Fruit fly (Drosophila melanogaster) whole organism, pupa: Measurements from ENCODE around the gene blot.

Experiments used
- CG10348 ChIP-seq: fragments of 200-800 bp; sonication (Bioruptor generic); IDR thresholded peaks from 2 replicates; pipeline ENCODE4 v1.3.6; 2022; ENCODE audit warnings: missing biosample characterization, missing genetic modification characterization
- CG12605 ChIP-seq: fragments of 200-800 bp; sonication (Bioruptor generic); IDR thresholded peaks from 2 replicates; pipeline ENCODE4 v1.3.6; 2022; ENCODE audit warnings: missing biosample characterization, missing genetic modification characterization
- CG13204 ChIP-seq: fragments of 200-800 bp; sonication (Bioruptor generic); optimal IDR thresholded peaks from 2 replicates; lab custom pipeline; 2018; ENCODE audit warnings: missing biosample characterization, mild to moderate bottlenecking, missing genetic modification characterization, moderate library complexity
- CG14655 ChIP-seq: fragments of 200-800 bp; sonication (Bioruptor generic); optimal IDR thresholded peaks from 3 replicates; lab custom pipeline; 2017; ENCODE audit warnings: mild to moderate bottlenecking, missing biosample characterization, missing genetic modification reagents, missing genetic modification characterization
- CG15710 ChIP-seq: fragments of 200-800 bp; sonication (Bioruptor generic); optimal IDR thresholded peaks from 2 replicates; lab custom pipeline; 2018; ENCODE audit warnings: missing biosample characterization, mild to moderate bottlenecking, missing genetic modification characterization, moderate library complexity
- CG17806 ChIP-seq: fragments of 200-800 bp; sonication (Bioruptor generic); optimal IDR thresholded peaks from 2 replicates; lab custom pipeline; 2018; ENCODE audit warnings: missing biosample characterization, mild to moderate bottlenecking, missing genetic modification characterization, moderate library complexity
- CG32121 ChIP-seq: fragments of 200-800 bp; sonication (Bioruptor generic); IDR thresholded peaks from 2 replicates; pipeline ENCODE4 v1.3.6; 2022; ENCODE audit warnings: missing biosample characterization, missing genetic modification characterization
- CG34367 ChIP-seq: fragments of 200-800 bp; sonication (Bioruptor generic); optimal IDR thresholded peaks from 2 replicates; lab custom pipeline; 2018; ENCODE audit warnings: missing biosample characterization, mild to moderate bottlenecking, missing genetic modification characterization
- CG4496 ChIP-seq: fragments of 200-800 bp; sonication (Bioruptor generic); IDR thresholded peaks from 3 replicates; pipeline ENCODE4 v1.3.6; 2022; ENCODE audit warnings: missing biosample characterization, missing genetic modification characterization
- CG8159 ChIP-seq: fragments of 200-800 bp; sonication (Bioruptor generic); optimal IDR thresholded peaks from 3 replicates; lab custom pipeline; 2018; ENCODE audit warnings: missing biosample characterization, mild to moderate bottlenecking, missing genetic modification characterization, moderate library complexity
- CG8301 ChIP-seq: fragments of 200-800 bp; sonication (Bioruptor generic); optimal IDR thresholded peaks from 2 replicates; lab custom pipeline; 2018; ENCODE audit warnings: missing biosample characterization, mild to moderate bottlenecking, missing genetic modification characterization
- CG9948 ChIP-seq: fragments of 200-800 bp; sonication (Bioruptor generic); optimal IDR thresholded peaks from 2 replicates; lab custom pipeline; 2018; ENCODE audit warnings: missing biosample characterization, mild to moderate bottlenecking, missing genetic modification characterization, moderate library complexity
- D1 ChIP-seq: fragments of 200-800 bp; sonication (Bioruptor generic); optimal IDR thresholded peaks from 2 replicates; lab custom pipeline; 2018; ENCODE audit warnings: missing biosample characterization, mild to moderate bottlenecking, missing genetic modification characterization, moderate library complexity
- EcR ChIP-seq: fragments of 200-800 bp; sonication (Bioruptor generic); optimal IDR thresholded peaks from 3 replicates; lab custom pipeline; 2019; ENCODE audit warnings: missing biosample characterization, missing genetic modification characterization, mild to moderate bottlenecking, moderate library complexity, missing genetic modification reagents
- Ets98B ChIP-seq: fragments of 200-800 bp; sonication (Bioruptor generic); IDR thresholded peaks from 2 replicates; pipeline ENCODE4 v1.3.6; 2022; ENCODE audit warnings: missing biosample characterization, missing genetic modification characterization
- Pif1A ChIP-seq: fragments of 200-800 bp; sonication (Bioruptor generic); optimal IDR thresholded peaks from 3 replicates; lab custom pipeline; 2016; ENCODE audit warnings: missing biosample characterization, missing genetic modification characterization
- Pif1B ChIP-seq: fragments of 200-800 bp; sonication (Bioruptor generic); optimal IDR thresholded peaks from 3 replicates; lab custom pipeline; 2016; ENCODE audit warnings: missing biosample characterization, missing genetic modification characterization
- Snoo ChIP-seq: fragments of 200-800 bp; sonication (Bioruptor generic); optimal IDR thresholded peaks from 3 replicates; lab custom pipeline; 2017; ENCODE audit warnings: missing biosample characterization, mild to moderate bottlenecking, missing genetic modification characterization, inconsistent platforms
- fd96Ca ChIP-seq: fragments of 200-800 bp; sonication (Bioruptor generic); IDR thresholded peaks from 3 replicates; pipeline ENCODE4 v1.3.6; 2022; ENCODE audit warnings: missing biosample characterization, missing genetic modification characterization
- gl ChIP-seq: fragments of 200-800 bp; sonication (Bioruptor generic); optimal IDR thresholded peaks from 2 replicates; lab custom pipeline; 2018; ENCODE audit warnings: missing biosample characterization, mild to moderate bottlenecking, missing genetic modification characterization
- rn ChIP-seq: fragments of 200-800 bp; sonication (Bioruptor generic); IDR thresholded peaks from 2 replicates; pipeline ENCODE4 v1.3.6; 2022; ENCODE audit warnings: missing biosample characterization, missing genetic modification characterization

The blot gene

DNA sequence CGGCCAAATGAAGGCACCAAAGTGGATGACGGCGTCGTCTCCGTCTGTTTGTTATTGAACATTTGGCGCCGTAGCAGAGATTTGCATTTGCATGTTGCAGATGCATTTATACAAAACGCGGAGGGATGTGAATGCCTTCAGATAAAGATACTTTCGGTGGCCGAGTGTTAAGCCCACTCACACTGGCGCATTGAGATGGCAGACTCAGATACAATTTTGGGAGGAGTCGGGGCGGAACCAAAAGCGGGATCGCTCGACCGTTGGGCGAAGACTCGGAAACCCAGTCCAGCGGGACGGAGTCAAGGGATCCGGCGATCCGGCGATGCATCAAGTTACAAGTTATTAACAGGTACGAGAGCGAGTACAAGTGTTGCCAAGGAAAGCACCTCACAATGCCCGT is 9.2 kb downstream of the blot start:
- TF ChIP-seq rn (GFP tag; lab: Robert Waterston, UW) (no peak), Pif1A (GFP tag; lab: Kevin White, UChicago) (no peak), EcR (GFP tag; lab: Kevin White, UChicago) (no peak), CG32121 (GFP tag; lab: Robert Waterston, UW) (no peak), CG4496 (no peak), CG8301 (no peak), CG34367 (tag; lab: Kevin White, UChicago) (no peak), CG14655 (GFP tag; lab: Kevin White, UChicago) (no peak), Ets98B (GFP tag; lab: Robert Waterston, UW) (no peak)

DNA sequence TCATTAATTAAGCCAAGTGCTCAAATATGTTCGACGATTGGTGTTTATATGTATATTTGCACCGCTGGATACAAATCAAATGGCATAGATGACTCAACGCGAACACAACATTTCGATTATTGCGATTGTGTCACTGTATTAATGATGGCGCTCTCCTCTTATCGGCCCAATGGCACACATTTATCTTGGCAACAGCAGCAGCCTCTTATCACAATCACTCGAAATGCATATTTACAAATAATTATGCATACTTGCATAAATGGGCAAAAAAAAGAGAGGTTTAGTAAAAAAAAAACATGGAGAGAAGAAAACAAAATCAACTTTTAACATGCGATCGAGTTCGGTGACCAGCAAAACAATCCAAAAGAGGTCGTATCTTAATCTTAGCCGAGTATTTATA is 10.0 kb downstream of the blot start:
- TF ChIP-seq fd96Ca (GFP tag; lab: Robert Waterston, UW), result no peak
- no peak for TF ChIP-seq CG17806 (tag; lab: Kevin White, UChicago)
- TF ChIP-seq Pif1B (GFP tag; lab: Kevin White, UChicago), result no peak
- no peak for TF ChIP-seq CG10348

DNA sequence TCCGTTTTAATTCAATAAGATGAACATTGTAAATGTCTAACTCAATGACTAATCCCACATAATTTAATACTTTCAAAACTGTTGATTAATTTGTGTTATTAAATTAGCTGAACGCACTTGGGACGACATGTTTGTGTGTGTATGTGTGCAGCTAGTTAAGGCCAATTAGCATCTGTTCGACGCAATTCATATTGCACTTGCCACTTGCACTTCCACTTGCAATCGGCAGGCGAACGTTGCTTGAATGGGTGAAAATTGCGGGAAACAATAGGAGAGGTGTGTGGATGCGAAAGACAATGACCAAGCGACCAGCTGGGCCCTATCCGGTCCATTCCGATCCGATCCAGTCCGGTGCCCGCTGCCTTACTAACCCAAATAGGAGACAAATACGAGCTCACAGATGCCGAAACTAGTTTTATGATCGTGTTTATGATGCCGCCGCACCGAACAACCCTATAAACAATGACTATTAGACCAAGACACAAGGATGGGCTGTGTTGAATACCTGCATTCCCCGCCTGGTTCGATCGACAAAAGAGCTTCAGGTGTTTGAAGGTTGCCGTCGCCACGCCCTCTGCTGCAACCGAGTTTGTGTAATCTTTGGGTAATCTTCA is 13.7 kb downstream of the blot start:
- TF ChIP-seq CG8301, result no peak
- no peak for TF ChIP-seq EcR (GFP tag; lab: Kevin White, UChicago)
- TF ChIP-seq gl (tag; lab: Kevin White, UChicago), result no peak
- no peak for TF ChIP-seq D1 (tag; lab: Kevin White, UChicago)
- TF ChIP-seq Snoo (tag; lab: Kevin White, UChicago), result no peak
- no peak for TF ChIP-seq CG4496
- no peak for TF ChIP-seq CG10348
- no peak for TF ChIP-seq CG13204 (GFP tag; lab: Kevin White, UChicago)
- no peak for TF ChIP-seq Pif1A (GFP tag; lab: Kevin White, UChicago)
- no peak for TF ChIP-seq CG15710 (tag; lab: Kevin White, UChicago)
- no peak for TF ChIP-seq rn (GFP tag; lab: Robert Waterston, UW)
- TF ChIP-seq CG8159 (tag; lab: Kevin White, UChicago), result no peak
- TF ChIP-seq fd96Ca (GFP tag; lab: Robert Waterston, UW), result no peak
- no peak for TF ChIP-seq CG17806 (tag; lab: Kevin White, UChicago)
- no peak for TF ChIP-seq CG32121 (GFP tag; lab: Robert Waterston, UW)
- TF ChIP-seq CG9948, result no peak
- TF ChIP-seq CG12605 (GFP tag; lab: Robert Waterston, UW), result no peak
- TF ChIP-seq CG14655 (GFP tag; lab: Kevin White, UChicago), result no peak
- no peak for TF ChIP-seq CG34367 (tag; lab: Kevin White, UChicago)
- TF ChIP-seq Pif1B (GFP tag; lab: Kevin White, UChicago), result no peak

DNA sequence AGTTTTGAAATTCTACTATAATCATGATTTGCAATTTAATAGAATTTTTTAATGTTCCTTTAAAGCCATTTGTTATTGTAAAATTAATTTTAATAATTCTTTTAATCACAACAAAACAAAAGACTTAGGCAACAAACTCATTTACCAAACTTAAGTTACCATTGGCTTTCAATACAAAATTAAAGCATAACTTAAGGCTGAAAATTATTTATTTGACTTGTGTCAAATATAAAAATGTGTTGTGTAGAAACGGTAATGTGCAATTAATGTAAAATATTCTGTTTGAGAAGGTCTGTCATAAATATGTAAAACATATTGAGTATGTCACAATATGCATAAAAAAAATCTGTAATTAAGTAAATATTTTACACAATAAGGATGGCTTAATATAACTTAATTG is 14.2 kb downstream of the blot start:
- no peak for TF ChIP-seq CG15710 (tag; lab: Kevin White, UChicago)
- TF ChIP-seq D1 (tag; lab: Kevin White, UChicago), result peak; percentile 77

DNA sequence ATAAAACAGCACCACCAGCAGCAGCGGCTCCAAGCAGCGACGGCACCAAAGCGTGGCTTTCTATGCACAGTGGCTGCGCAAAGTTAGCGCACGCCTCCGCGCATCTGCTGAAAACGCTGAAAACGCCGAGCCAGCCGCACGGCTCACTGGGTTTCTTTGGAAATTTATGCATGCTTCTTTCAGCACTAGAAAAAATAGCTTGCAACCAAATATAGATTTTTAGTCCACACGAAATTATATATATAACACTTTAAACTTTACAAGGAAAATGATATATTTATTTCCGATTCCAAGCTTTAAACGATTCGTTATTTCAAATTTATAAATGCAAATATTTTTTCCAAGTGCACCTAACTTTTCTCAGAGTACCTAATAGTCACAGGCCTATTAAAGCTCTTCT is 16.7 kb downstream of the blot start:
- no peak for TF ChIP-seq CG17806 (tag; lab: Kevin White, UChicago)
- peak; percentile 68 for TF ChIP-seq CG8301
- peak; percentile 83 for TF ChIP-seq CG4496
- peak; percentile 3 for TF ChIP-seq Pif1B (GFP tag; lab: Kevin White, UChicago)
- TF ChIP-seq CG13204 (GFP tag; lab: Kevin White, UChicago), result no peak
- no peak for TF ChIP-seq CG12605 (GFP tag; lab: Robert Waterston, UW)
- TF ChIP-seq CG9948, result no peak
- TF ChIP-seq CG14655 (GFP tag; lab: Kevin White, UChicago), result peak; percentile 76
- TF ChIP-seq Pif1A (GFP tag; lab: Kevin White, UChicago), result peak; percentile 11

DNA sequence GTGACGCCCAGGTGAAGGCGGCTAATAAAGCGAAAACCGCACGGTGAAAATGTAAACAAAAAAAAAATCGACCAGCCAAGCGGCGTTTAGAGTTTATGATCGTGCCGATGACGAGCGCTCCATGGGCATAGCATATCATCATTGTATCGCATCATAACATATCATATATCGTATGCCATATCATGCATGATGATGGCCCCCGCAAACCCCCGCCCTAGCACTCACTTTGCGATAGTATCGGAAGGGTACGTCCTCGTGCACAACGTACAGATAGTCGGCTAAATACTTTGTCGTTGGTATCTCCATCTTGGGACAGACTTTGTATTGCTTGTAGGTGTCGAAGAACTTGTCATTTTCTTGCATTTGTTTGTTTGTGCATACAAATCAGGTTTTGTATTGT is 18.0 kb downstream of the blot start:
- TF ChIP-seq Ets98B (GFP tag; lab: Robert Waterston, UW) (no peak), CG4496 (0 out of 3 replicates have a peak, but pooled peaks have one; percentile 21), Pif1A (GFP tag; lab: Kevin White, UChicago) (no peak)
- TF ChIP-seq, all 21 proteins: peak for 1

DNA sequence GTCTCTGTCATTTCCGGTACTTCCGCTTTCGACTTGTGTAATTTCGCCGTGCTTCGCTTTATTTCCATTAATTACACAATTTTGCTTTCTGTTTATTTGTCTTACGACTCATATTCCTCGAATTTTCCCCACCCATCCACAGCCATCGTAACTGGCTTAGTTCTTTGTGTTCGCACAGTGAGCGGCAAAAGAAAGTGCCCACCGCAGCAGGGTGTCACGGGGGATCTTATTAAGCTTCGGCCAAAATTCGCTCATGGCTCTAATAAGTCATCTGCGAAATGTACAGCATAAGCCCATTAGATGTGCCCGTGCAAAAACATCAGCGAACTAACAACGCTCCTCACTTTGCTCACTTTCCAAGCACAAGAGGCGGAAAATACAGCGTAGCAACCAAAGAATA is 18.9 kb downstream of the blot start:
- TF ChIP-seq CG9948, result no peak

DNA sequence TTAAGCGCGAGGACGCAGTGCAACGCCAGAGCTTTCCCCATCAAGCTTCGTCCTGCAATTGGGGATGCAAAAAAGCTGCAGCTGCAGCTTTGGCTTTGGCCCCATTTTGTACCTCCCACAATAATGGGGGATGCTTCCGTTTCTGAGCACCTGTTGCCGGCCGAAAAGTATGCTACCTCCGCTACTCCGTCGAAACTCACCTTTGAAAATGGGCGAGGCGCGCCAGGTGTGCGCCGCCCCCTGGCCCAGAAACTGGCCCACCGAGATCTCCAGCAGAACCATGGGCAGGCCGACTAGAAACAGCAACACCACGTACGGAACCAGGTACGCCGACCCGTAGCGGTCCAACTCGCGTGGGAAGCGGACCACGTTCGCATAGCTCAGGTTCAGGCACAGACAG is 19.9 kb downstream of the blot start:
- TF ChIP-seq CG4496, result 0 out of 3 replicates have a peak, but pooled peaks have one; percentile 39
- TF ChIP-seq fd96Ca (GFP tag; lab: Robert Waterston, UW), result no peak
- peak; percentile 77 for TF ChIP-seq CG12605 (GFP tag; lab: Robert Waterston, UW)
- TF ChIP-seq, all 21 proteins: peak for 2
